Fruit fly (Drosophila melanogaster) whole organism, embryonic: Measurements from ENCODE around the gene Polr2G.
A peak's percentile ranks its signal among the peaks of the same experiment; 100 is the strongest.

Experiments
- Bdp1 ChIP-seq: fragments of 200-800 bp; sonication (Bioruptor generic); optimal IDR thresholded peaks from 3 replicates; lab custom pipeline; 2016; ENCODE audit warnings: missing biosample characterization, missing genetic modification characterization
- CG1024 ChIP-seq: fragments of 200-800 bp; sonication (Bioruptor generic); IDR thresholded peaks from 2 replicates; pipeline ENCODE4 v1.3.6; 2022; ENCODE audit warnings: missing biosample characterization, missing genetic modification characterization
- CG10267 ChIP-seq: fragments of 200-800 bp; sonication (Bioruptor generic); optimal IDR thresholded peaks from 2 replicates; lab custom pipeline; 2018; ENCODE audit warnings: missing biosample characterization, mild to moderate bottlenecking, missing genetic modification characterization, moderate library complexity
- CG11504 ChIP-seq: fragments of 200-800 bp; sonication (Bioruptor generic); optimal IDR thresholded peaks from 3 replicates; lab custom pipeline; 2019; ENCODE audit warnings: missing biosample characterization, mild to moderate bottlenecking, missing genetic modification characterization, moderate library complexity
- CG14014 ChIP-seq: fragments of 200-800 bp; sonication (Bioruptor generic); IDR thresholded peaks from 2 replicates; pipeline ENCODE4 v1.3.6; 2022; ENCODE audit warnings: missing biosample characterization, missing genetic modification characterization
- CG1529 ChIP-seq: fragments of 200-800 bp; sonication (Bioruptor generic); optimal IDR thresholded peaks from 3 replicates; lab custom pipeline; 2018; ENCODE audit warnings: missing biosample characterization, missing genetic modification characterization
- CG2199 ChIP-seq: fragments of 200-800 bp; sonication (Bioruptor generic); IDR thresholded peaks from 3 replicates; pipeline ENCODE4 v1.3.6; 2022; ENCODE audit warnings: missing biosample characterization, missing genetic modification characterization
- CG31441 ChIP-seq: fragments of 200-800 bp; sonication (Bioruptor generic); IDR thresholded peaks from 2 replicates; pipeline ENCODE4 v1.3.6; 2022; ENCODE audit warnings: missing biosample characterization, missing genetic modification characterization
- CG3407 ChIP-seq: fragments of 200-800 bp; sonication (Bioruptor generic); optimal IDR thresholded peaks from 2 replicates; lab custom pipeline; 2018; ENCODE audit warnings: missing biosample characterization, mild to moderate bottlenecking, missing genetic modification characterization
- CG3995 ChIP-seq: fragments of 200-800 bp; sonication (Bioruptor generic); optimal IDR thresholded peaks from 3 replicates; lab custom pipeline; 2016; ENCODE audit warnings: missing biosample characterization, missing genetic modification characterization
- CG4328 ChIP-seq: fragments of 200-800 bp; sonication (Bioruptor generic); optimal IDR thresholded peaks from 3 replicates; lab custom pipeline; 2017; ENCODE audit warnings: missing biosample characterization, missing genetic modification reagents, missing genetic modification characterization
- CG4424 ChIP-seq: fragments of 200-800 bp; sonication (Bioruptor generic); optimal IDR thresholded peaks from 3 replicates; lab custom pipeline; 2016; ENCODE audit warnings: missing biosample characterization, missing genetic modification characterization
- CG4707 ChIP-seq: fragments of 200-800 bp; sonication (Bioruptor generic); optimal IDR thresholded peaks from 2 replicates; lab custom pipeline; 2018; ENCODE audit warnings: missing biosample characterization, mild to moderate bottlenecking, missing genetic modification characterization, moderate library complexity
- CG4820 ChIP-seq: fragments of 200-800 bp; sonication (Bioruptor generic); optimal IDR thresholded peaks from 3 replicates; lab custom pipeline; 2016; ENCODE audit warnings: missing biosample characterization, missing genetic modification characterization
- CG5953 ChIP-seq: fragments of 200-800 bp; sonication (Bioruptor generic); IDR thresholded peaks from 2 replicates; pipeline ENCODE4 v1.3.6; 2022; ENCODE audit warnings: missing biosample characterization, missing genetic modification characterization
- CG6654 ChIP-seq: fragments of 200-800 bp; sonication (Bioruptor generic); optimal IDR thresholded peaks from 2 replicates; lab custom pipeline; 2017; ENCODE audit warnings: missing biosample characterization, mild to moderate bottlenecking, missing genetic modification characterization
- CG8089 ChIP-seq: fragments of 200-800 bp; sonication (Bioruptor generic); optimal IDR thresholded peaks from 3 replicates; lab custom pipeline; 2016; ENCODE audit warnings: missing biosample characterization, missing genetic modification characterization
- Camta ChIP-seq: fragments of 200-800 bp; sonication (Bioruptor generic); optimal IDR thresholded peaks from 2 replicates; lab custom pipeline; 2016; ENCODE audit warnings: missing biosample characterization, missing genetic modification characterization
- D19A ChIP-seq: fragments of 200-800 bp; optimal IDR thresholded peaks from 3 replicates; lab custom pipeline; 2019; ENCODE audit warnings: missing biosample characterization, mild to moderate bottlenecking, missing genetic modification characterization, moderate library complexity
- HLHmδ ChIP-seq: fragments of 200-800 bp; sonication (Bioruptor generic); optimal IDR thresholded peaks from 2 replicates; lab custom pipeline; 2018; ENCODE audit warnings: missing biosample characterization, mild to moderate bottlenecking, missing genetic modification characterization, moderate library complexity
- Hr51 ChIP-seq, 2 experiments: fragments of 200-800 bp; sonication (Bioruptor generic); optimal IDR thresholded peaks; 2 replicates in 1 of 2; 3 replicates in 1 of 2; lab custom pipeline; 2016 to 2018; ENCODE audit warnings: missing biosample characterization in 2 of 2, missing genetic modification characterization in 2 of 2, mild to moderate bottlenecking in 1 of 2, moderate library complexity in 1 of 2
- NC2α ChIP-seq: fragments of 200-800 bp; sonication (Bioruptor generic); optimal IDR thresholded peaks from 2 replicates; lab custom pipeline; 2016; ENCODE audit warnings: missing biosample characterization, missing genetic modification characterization
- NFAT ChIP-seq: fragments of 200-800 bp; sonication (Bioruptor generic); IDR thresholded peaks from 2 replicates; pipeline ENCODE4 v1.3.6; 2022; ENCODE audit warnings: missing biosample characterization, missing genetic modification characterization
- NK7.1 ChIP-seq: fragments of 200-800 bp; sonication (Bioruptor generic); optimal IDR thresholded peaks from 3 replicates; lab custom pipeline; 2016; ENCODE audit warnings: missing biosample characterization, missing genetic modification characterization
- Oaz ChIP-seq: fragments of 200-800 bp; sonication (Bioruptor generic); IDR thresholded peaks from 2 replicates; pipeline ENCODE4 v1.3.6; 2022; ENCODE audit warnings: missing biosample characterization, missing genetic modification characterization
- Optix ChIP-seq: fragments of 200-800 bp; sonication (Bioruptor generic); IDR thresholded peaks from 3 replicates; pipeline ENCODE4 v1.3.6; 2022; ENCODE audit warnings: missing biosample characterization, missing genetic modification characterization
- Sry-β ChIP-seq: fragments of 200-800 bp; sonication (Bioruptor generic); optimal IDR thresholded peaks from 2 replicates; lab custom pipeline; 2018; ENCODE audit warnings: missing biosample characterization, mild to moderate bottlenecking, missing genetic modification characterization, moderate library complexity
- Stat92E ChIP-seq, 3 experiments: fragments of >200 bp in 2 of 3; fragments of 200-800 bp in 1 of 3; sonication (Bioruptor generic) in 1 of 3; optimal IDR thresholded peaks; 2 replicates each; lab custom pipeline; 2017 to 2019; ENCODE audit warnings: missing biosample characterization in 3 of 3, missing genetic modification characterization in 3 of 3, mild to moderate bottlenecking in 1 of 3, moderate library complexity in 1 of 3
- YL-1 ChIP-seq: fragments of 200-800 bp; sonication (Bioruptor generic); optimal IDR thresholded peaks from 3 replicates; lab custom pipeline; 2017; ENCODE audit warnings: missing biosample characterization, mild to moderate bottlenecking, missing genetic modification characterization
- ab ChIP-seq: fragments of 200-800 bp; sonication (Bioruptor generic); optimal IDR thresholded peaks from 2 replicates; lab custom pipeline; 2016; ENCODE audit warnings: missing biosample characterization, missing genetic modification characterization
- ase ChIP-seq: fragments of 200-800 bp; sonication (Bioruptor generic); IDR thresholded peaks from 3 replicates; pipeline ENCODE4 v1.3.6; 2022; ENCODE audit warnings: missing biosample characterization, missing genetic modification characterization
- az2 ChIP-seq: fragments of 200-800 bp; sonication (Bioruptor generic); optimal IDR thresholded peaks from 3 replicates; lab custom pipeline; 2016; ENCODE audit warnings: missing biosample characterization, missing genetic modification characterization
- bab2 ChIP-seq: fragments of 200-800 bp; sonication (Bioruptor generic); optimal IDR thresholded peaks from 2 replicates; lab custom pipeline; 2016; ENCODE audit warnings: missing biosample characterization, missing genetic modification characterization
- br ChIP-seq: fragments of >200 bp; optimal IDR thresholded peaks from 2 replicates; lab custom pipeline; 2017
- chif ChIP-seq, 2 experiments: fragments of 200-800 bp; sonication (Bioruptor generic); optimal IDR thresholded peaks; 3 replicates each; lab custom pipeline; 2016; ENCODE audit warnings: missing biosample characterization in 2 of 2, missing genetic modification characterization in 2 of 2
- chinmo ChIP-seq: fragments of 200-800 bp; sonication (Bioruptor generic); IDR thresholded peaks from 4 replicates; pipeline ENCODE4 v1.3.6; 2022; ENCODE audit warnings: missing biosample characterization, missing genetic modification characterization; ENCODE audit not compliant: partially characterized antibody
- dan ChIP-seq: fragments of 200-800 bp; sonication (Bioruptor generic); IDR thresholded peaks from 2 replicates; pipeline ENCODE4 v1.3.6; 2022; ENCODE audit warnings: missing biosample characterization, missing genetic modification characterization
- disco-r ChIP-seq: fragments of 200-800 bp; sonication (Bioruptor generic); optimal IDR thresholded peaks from 2 replicates; lab custom pipeline; 2016; ENCODE audit warnings: missing biosample characterization, missing genetic modification characterization
- dmrt11E ChIP-seq: fragments of 200-800 bp; sonication (Bioruptor generic); optimal IDR thresholded peaks from 3 replicates; lab custom pipeline; 2018; ENCODE audit warnings: missing biosample characterization, mild to moderate bottlenecking, missing genetic modification characterization, moderate library complexity
- ems ChIP-seq: fragments of 200-800 bp; sonication (Bioruptor generic); optimal IDR thresholded peaks from 3 replicates; lab custom pipeline; 2016; ENCODE audit warnings: missing biosample characterization, missing genetic modification characterization
- fd96Cb ChIP-seq: fragments of 200-800 bp; sonication (Bioruptor generic); optimal IDR thresholded peaks from 2 replicates; lab custom pipeline; 2018; ENCODE audit warnings: missing biosample characterization, mild to moderate bottlenecking, missing genetic modification characterization, moderate library complexity
- gro ChIP-seq: fragments of 200-800 bp; sonication (Bioruptor generic); optimal IDR thresholded peaks from 2 replicates; lab custom pipeline; 2016; ENCODE audit warnings: missing biosample characterization, missing genetic modification characterization
- knrl ChIP-seq: fragments of 200-800 bp; sonication (Bioruptor generic); IDR thresholded peaks from 3 replicates; pipeline ENCODE4 v1.3.6; 2022; ENCODE audit warnings: missing biosample characterization, missing genetic modification characterization; ENCODE audit not compliant: partially characterized antibody
- org-1 ChIP-seq: fragments of 200-800 bp; sonication (Bioruptor generic); optimal IDR thresholded peaks from 2 replicates; lab custom pipeline; 2017; ENCODE audit warnings: missing biosample characterization, missing genetic modification characterization
- phol ChIP-seq: fragments of 200-800 bp; sonication (Bioruptor generic); optimal IDR thresholded peaks from 3 replicates; lab custom pipeline; 2018; ENCODE audit warnings: missing biosample characterization, mild to moderate bottlenecking, missing genetic modification characterization, moderate library complexity
- row ChIP-seq: fragments of 200-800 bp; sonication (Bioruptor generic); IDR thresholded peaks from 3 replicates; pipeline ENCODE4 v1.3.6; 2022; ENCODE audit warnings: missing biosample characterization, missing genetic modification characterization
- sens-2 ChIP-seq: fragments of 200-800 bp; sonication (Bioruptor generic); IDR thresholded peaks from 2 replicates; pipeline ENCODE4 v1.3.6; 2022; ENCODE audit warnings: missing biosample characterization, missing genetic modification characterization
- slbo ChIP-seq: fragments of 200-800 bp; sonication (Bioruptor generic); IDR thresholded peaks from 2 replicates; pipeline ENCODE4 v1.3.6; 2022; ENCODE audit warnings: missing biosample characterization, missing genetic modification characterization
- tin ChIP-seq: fragments of 200-800 bp; sonication (Bioruptor generic); optimal IDR thresholded peaks from 3 replicates; lab custom pipeline; 2016; ENCODE audit warnings: missing biosample characterization, missing genetic modification characterization
- wdn ChIP-seq: fragments of 200-800 bp; sonication (Bioruptor generic); IDR thresholded peaks from 2 replicates; pipeline ENCODE4 v1.3.6; 2022; ENCODE audit warnings: missing biosample characterization, missing genetic modification characterization
- yki ChIP-seq: fragments of >200 bp; optimal IDR thresholded peaks from 3 replicates; lab custom pipeline; 2018

The Polr2G gene

dm6 chr3R:15229329-15229876, 6.4 kb upstream of the Polr2G start, which contains the start of the genes Art3 and mRpS10 (continued):
- TF ChIP-seq org-1 (GFP tag; lab: Kevin White, UChicago) (peak; percentile 100), slbo (peak; percentile 100), bab2 (peak; percentile 100), chif (GFP tag; optimal IDR thresholded peaks at IDR 0.05; lab: Kevin White, UChicago) (peak; percentile 100), ab (GFP tag; lab: Kevin White, UChicago) (peak; percentile 98), CG1024 (GFP tag; lab: Robert Waterston, UW) (peak; percentile 99), CG4707 (peak; percentile 98), wdn (GFP tag; lab: Robert Waterston, UW) (peak; percentile 100), CG2199 (GFP tag; lab: Robert Waterston, UW) (peak; percentile 100), gro (GFP tag; lab: Kevin White, UChicago) (peak; percentile 100), az2 (GFP tag; lab: Kevin White, UChicago) (peak; percentile 100), CG31441 (peak; percentile 100), YL-1 (GFP tag; lab: Kevin White, UChicago) (peak; percentile 100), NC2α (GFP tag; lab: Kevin White, UChicago) (peak; percentile 99), yki (lab: Kevin White, UChicago) (no peak), CG14014 (GFP tag; lab: Robert Waterston, UW) (peak; percentile 100), CG1529 (GFP tag; lab: Kevin White, UChicago) (peak; percentile 100), br (no peak), CG10267 (tag; lab: Kevin White, UChicago) (peak; percentile 100), ems (peak; percentile 100), Stat92E (GFP tag; optimal IDR thresholded peaks at IDR 0.05; lab: Kevin White, UChicago) (peak in 1 of 3 experiments; percentile 100), sens-2 (GFP tag; lab: Robert Waterston, UW) (peak; percentile 100), CG3407 (GFP tag; lab: Kevin White, UChicago) (peak; percentile 99), Sry-β (peak; percentile 83), chinmo (GFP tag; lab: Robert Waterston, UW) (no peak), CG8089 (GFP tag; lab: Kevin White, UChicago) (peak; percentile 100), NFAT (GFP tag; lab: Robert Waterston, UW) (peak; percentile 100), fd96Cb (peak; percentile 100), D19A (peak; percentile 99), CG5953 (GFP tag; lab: Robert Waterston, UW) (peak; percentile 100), dmrt11E (tag; lab: Kevin White, UChicago) (peak; percentile 100), dan (GFP tag; lab: Robert Waterston, UW) (peak; percentile 99), Optix (GFP tag; lab: Robert Waterston, UW) (peak; percentile 88; the same call in 2 of the 3 replicates), HLHmδ (GFP tag; lab: Kevin White, UChicago) (no peak), Camta (peak; percentile 100), CG4820 (GFP tag; lab: Kevin White, UChicago) (peak; percentile 99), knrl (GFP tag; lab: Robert Waterston, UW) (peak; percentile 51; the same call in 1 of the 3 replicates), phol (peak; percentile 100), disco-r (GFP tag; lab: Kevin White, UChicago) (peak; percentile 100), Hr51 (GFP tag; optimal IDR thresholded peaks at IDR 0.05; lab: Kevin White, UChicago) (peak; percentile 100), Bdp1 (GFP tag; lab: Kevin White, UChicago) (peak; percentile 96), CG6654 (GFP tag; lab: Kevin White, UChicago) (peak; percentile 96), CG4328 (GFP tag; lab: Kevin White, UChicago) (peak; percentile 100), Oaz (GFP tag; lab: Robert Waterston, UW) (peak; percentile 100), NK7.1 (GFP tag; lab: Kevin White, UChicago) (peak; percentile 100), tin (GFP tag; lab: Kevin White, UChicago) (peak; percentile 100), row (GFP tag; lab: Robert Waterston, UW) (peak; percentile 100), CG4424 (peak; percentile 100), CG11504 (peak; percentile 99), ase (peak; percentile 100), CG3995 (GFP tag; lab: Kevin White, UChicago) (peak; percentile 91)
